Fruit fly (Drosophila melanogaster): Measurements from ENCODE around the gene Arglu1.

The Arglu1 gene

dm6 chr2L:9938631-9939256, 810 bp upstream of the Arglu1 start, which contains the start of the genes Datp and CG4619 (continued):
- no peak for TF ChIP-seq prd (optimal IDR thresholded peaks at IDR 0.05)
- TF ChIP-seq prd (GFP tag; IDR thresholded peaks at IDR 0.05), result peak; percentile 20; the same call in 1 of the 3 replicates
- TF ChIP-seq CG33557 (GFP tag; optimal IDR thresholded peaks at IDR 0.05), result no peak
- TF ChIP-seq crc (GFP tag; optimal IDR thresholded peaks at IDR 0.05), result no peak
- TF ChIP-seq nerfin-1 (tag; optimal IDR thresholded peaks at IDR 0.05), result no peak
- TF ChIP-seq gce (GFP tag; IDR thresholded peaks at IDR 0.05), result no peak
- peak; percentile 39 for TF ChIP-seq CG9817 (tag; optimal IDR thresholded peaks at IDR 0.05)
- TF ChIP-seq Taf1 (GFP tag; IDR thresholded peaks at IDR 0.05), result peak; percentile 33; the same call in 1 of the 2 replicates
- TF ChIP-seq dmrt11E (tag; optimal IDR thresholded peaks at IDR 0.05), result no peak
- no peak for TF ChIP-seq CG7745 (tag; optimal IDR thresholded peaks at IDR 0.05)
- no peak for TF ChIP-seq ro (GFP tag; IDR thresholded peaks at IDR 0.05)
- peak; percentile 32 for TF ChIP-seq kni (GFP tag; optimal IDR thresholded peaks at IDR 0.05)
- no peak for TF ChIP-seq Nf-YB (GFP tag; optimal IDR thresholded peaks at IDR 0.05)
- no peak for TF ChIP-seq CG6683 (GFP tag; optimal IDR thresholded peaks at IDR 0.05)
- no peak for TF ChIP-seq CG31224 (GFP tag; IDR thresholded peaks at IDR 0.05)
- no peak for TF ChIP-seq Vsx1 (GFP tag; optimal IDR thresholded peaks at IDR 0.05)
- peak; percentile 20 for TF ChIP-seq nmo (GFP tag; optimal IDR thresholded peaks at IDR 0.05)
- peak; percentile 97 for TF ChIP-seq kah (GFP tag; optimal IDR thresholded peaks at IDR 0.05)
- TF ChIP-seq CG17385 (GFP tag; optimal IDR thresholded peaks at IDR 0.05), result peak; percentile 56
- peak; percentile 14 for TF ChIP-seq Mad (GFP tag; optimal IDR thresholded peaks at IDR 0.05)
- no peak for TF ChIP-seq luna (GFP tag; optimal IDR thresholded peaks at IDR 0.05)
- TF ChIP-seq CG5245 (GFP tag; optimal IDR thresholded peaks at IDR 0.05), result peak; percentile 17
- TF ChIP-seq CG42726 (GFP tag; IDR thresholded peaks at IDR 0.05; ENCODE audit: partially characterized antibody), result no peak
- peak; percentile 77 for TF ChIP-seq exex (tag; optimal IDR thresholded peaks at IDR 0.05)
- no peak for TF ChIP-seq CG31388 (GFP tag; optimal IDR thresholded peaks at IDR 0.05)
- no peak for TF ChIP-seq CG4730 (GFP tag; IDR thresholded peaks at IDR 0.05)
- TF ChIP-seq ato (GFP tag; IDR thresholded peaks at IDR 0.05; ENCODE audit: partially characterized antibody), result no peak
- no peak for TF ChIP-seq Eip74EF (GFP tag; optimal IDR thresholded peaks at IDR 0.05)
- no peak for TF ChIP-seq Bteb2 (GFP tag; optimal IDR thresholded peaks at IDR 0.05)
- no peak for TF ChIP-seq CG6175 (GFP tag; IDR thresholded peaks at IDR 0.05)
- TF ChIP-seq CG13287 (GFP tag; IDR thresholded peaks at IDR 0.05; ENCODE audit: partially characterized antibody), result peak; percentile 26; the same call in 1 of the 2 replicates
- TF ChIP-seq CG9609 (GFP tag; optimal IDR thresholded peaks at IDR 0.05), result peak; percentile 51
- TF ChIP-seq CG10959 (GFP tag; IDR thresholded peaks at IDR 0.05), result no peak
- no peak for TF ChIP-seq lmd (GFP tag; IDR thresholded peaks at IDR 0.05)
- no peak for TF ChIP-seq salm (tag; optimal IDR thresholded peaks at IDR 0.05)
- TF ChIP-seq CG17802 (tag; optimal IDR thresholded peaks at IDR 0.05), result no peak
- no peak for TF ChIP-seq ranshi (GFP tag; IDR thresholded peaks at IDR 0.05)
- TF ChIP-seq sr (GFP tag; IDR thresholded peaks at IDR 0.05), result no peak
- no peak for TF ChIP-seq eve (GFP tag; optimal IDR thresholded peaks at IDR 0.05)
- TF ChIP-seq ci (GFP tag; IDR thresholded peaks at IDR 0.05), result peak; percentile 65
- peak; percentile 40 for TF ChIP-seq CG4404 (GFP tag; IDR thresholded peaks at IDR 0.05)
- TF ChIP-seq HLH54F (GFP tag; optimal IDR thresholded peaks at IDR 0.05), result peak; percentile 67
- no peak for TF ChIP-seq CG1792 (GFP tag; optimal IDR thresholded peaks at IDR 0.05)
- TF ChIP-seq Lim3 (GFP tag; IDR thresholded peaks at IDR 0.05), result no peak
- TF ChIP-seq Adf1 (GFP tag; IDR thresholded peaks at IDR 0.05), result no peak
- no peak for TF ChIP-seq jigr1 (GFP tag; IDR thresholded peaks at IDR 0.05)
- TF ChIP-seq tup (GFP tag; optimal IDR thresholded peaks at IDR 0.05), result no peak
- peak; percentile 69 for TF ChIP-seq fu2 (GFP tag; optimal IDR thresholded peaks at IDR 0.05)
- TF ChIP-seq crp (GFP tag; optimal IDR thresholded peaks at IDR 0.05), result peak in 1 of 2 experiments; percentile 87
- TF ChIP-seq TFAM (GFP tag; optimal IDR thresholded peaks at IDR 0.05), result no peak
